Worm (Caenorhabditis elegans): ENCODE results near the gene fbxc-50.
"Not testable (repeated sequence)": the region's sequence is repeated elsewhere in the genome, so short reads cannot be mapped to it uniquely, and the experiment has no call there.

The fbxc-50 gene

ce11 chrII:3224631-3225030 is 23.3 kb downstream of the fbxc-50 start, which contains the start of gene ZC239.15:
Gene ZC239.15, minus strand, starts transcription at chrII:3224731.
- no peak for TF ChIP-seq ztf-23 (GFP tag; IDR thresholded peaks at IDR 0.05)
- TF ChIP-seq flt-1 (GFP tag; IDR thresholded peaks at IDR 0.05) = no peak
- TF ChIP-seq cog-1 (tag; optimal IDR thresholded peaks at IDR 0.05) = no peak
- TF ChIP-seq T22C8.4 (GFP tag; IDR thresholded peaks at IDR 0.05) = no peak
- no peak for TF ChIP-seq med-1 (GFP tag; optimal IDR thresholded peaks at IDR 0.05; ENCODE audit: insufficient read depth)
- no peak for TF ChIP-seq ztf-29 (GFP tag; IDR thresholded peaks at IDR 0.05)
- TF ChIP-seq tab-1 (GFP tag; IDR thresholded peaks at IDR 0.05) = no peak
- TF ChIP-seq klf-2 (GFP tag; conservative IDR thresholded peaks at IDR 0.05) = no peak
- no peak for TF ChIP-seq ref-1 (GFP tag; conservative IDR thresholded peaks at IDR 0.05)

ce11 chrII:3222686-3223085 is 25.2 kb downstream of the fbxc-50 start, which contains the start of gene ZC239.13:
Gene ZC239.13, minus strand, starts transcription at chrII:3222839.
- TF ChIP-seq ztf-23 (GFP tag; IDR thresholded peaks at IDR 0.05) (no peak), tab-1 (GFP tag; IDR thresholded peaks at IDR 0.05) (no peak), flt-1 (GFP tag; IDR thresholded peaks at IDR 0.05) (no peak), cog-1 (tag; optimal IDR thresholded peaks at IDR 0.05) (no peak)

ce11 chrII:3221730-3222129 is 26.2 kb downstream of the fbxc-50 start, which contains the start of gene ZC239.14:
Gene ZC239.14, minus strand, starts transcription at chrII:3222034.
- no peak for TF ChIP-seq tab-1 (GFP tag; IDR thresholded peaks at IDR 0.05)
- no peak for TF ChIP-seq T22C8.4 (GFP tag; IDR thresholded peaks at IDR 0.05)
- no peak for TF ChIP-seq ztf-29 (GFP tag; IDR thresholded peaks at IDR 0.05)
- TF ChIP-seq klf-2 (GFP tag; conservative IDR thresholded peaks at IDR 0.05) = no peak
- TF ChIP-seq cog-1 (tag; optimal IDR thresholded peaks at IDR 0.05) = no peak
- TF ChIP-seq flt-1 (GFP tag; IDR thresholded peaks at IDR 0.05) = no peak
- no peak for TF ChIP-seq ztf-23 (GFP tag; IDR thresholded peaks at IDR 0.05)
- no peak for TF ChIP-seq med-1 (GFP tag; optimal IDR thresholded peaks at IDR 0.05; ENCODE audit: insufficient read depth)
- TF ChIP-seq ref-1 (GFP tag; conservative IDR thresholded peaks at IDR 0.05) = no peak

ce11 chrII:3220723-3221122 is 27.2 kb downstream of the fbxc-50 start, which contains the start of gene ZC239.22:
Gene ZC239.22, minus strand, starts transcription at chrII:3220823.
- no peak for TF ChIP-seq flt-1 (GFP tag; IDR thresholded peaks at IDR 0.05)
- TF ChIP-seq cog-1 (tag; optimal IDR thresholded peaks at IDR 0.05) = no peak
- TF ChIP-seq ztf-23 (GFP tag; IDR thresholded peaks at IDR 0.05) = no peak
- TF ChIP-seq klf-2 (GFP tag; conservative IDR thresholded peaks at IDR 0.05) = no peak
- no peak for TF ChIP-seq tab-1 (GFP tag; IDR thresholded peaks at IDR 0.05)
- no peak for TF ChIP-seq ref-1 (GFP tag; conservative IDR thresholded peaks at IDR 0.05)
- TF ChIP-seq ztf-29 (GFP tag; IDR thresholded peaks at IDR 0.05) = no peak

- not testable (repeated sequence) for TF ChIP-seq flt-1 (GFP tag; IDR thresholded peaks at IDR 0.05); klf-2 (GFP tag; conservative IDR thresholded peaks at IDR 0.05); cog-1 (tag; optimal IDR thresholded peaks at IDR 0.05)
Observed at ce11 chrII:3215762-3216161, 32.2 kb downstream of the fbxc-50 start, which contains the start of gene ZC239.3. Gene ZC239.3, plus strand, starts transcription at chrII:3216062.

ce11 chrII:3213898-3214297 is 34.0 kb downstream of the fbxc-50 start, which contains the start of gene ZC239.4:
Gene ZC239.4, plus strand, starts transcription at chrII:3214198.
- TF ChIP-seq flt-1 (GFP tag; IDR thresholded peaks at IDR 0.05) = no peak
- no peak for TF ChIP-seq cog-1 (tag; optimal IDR thresholded peaks at IDR 0.05)
- TF ChIP-seq tab-1 (GFP tag; IDR thresholded peaks at IDR 0.05) = no peak
- no peak for TF ChIP-seq T22C8.4 (GFP tag; IDR thresholded peaks at IDR 0.05)
- no peak for TF ChIP-seq ztf-29 (GFP tag; IDR thresholded peaks at IDR 0.05)
- no peak for TF ChIP-seq med-1 (GFP tag; optimal IDR thresholded peaks at IDR 0.05; ENCODE audit: insufficient read depth)
- TF ChIP-seq ref-1 (GFP tag; conservative IDR thresholded peaks at IDR 0.05) = no peak
- TF ChIP-seq ztf-23 (GFP tag; IDR thresholded peaks at IDR 0.05) = no peak
- TF ChIP-seq klf-2 (GFP tag; conservative IDR thresholded peaks at IDR 0.05) = no peak

ce11 chrII:3210365-3210764 is 37.6 kb downstream of the fbxc-50 start, which contains the start of gene ZC239.5:
Gene ZC239.5, plus strand, starts transcription at chrII:3210665.
- TF ChIP-seq ztf-29 (GFP tag; IDR thresholded peaks at IDR 0.05) (no peak), tab-1 (GFP tag; IDR thresholded peaks at IDR 0.05) (no peak), ref-1 (GFP tag; conservative IDR thresholded peaks at IDR 0.05) (no peak), T22C8.4 (GFP tag; IDR thresholded peaks at IDR 0.05) (no peak), ztf-23 (GFP tag; IDR thresholded peaks at IDR 0.05) (no peak), klf-2 (GFP tag; conservative IDR thresholded peaks at IDR 0.05) (no peak), flt-1 (GFP tag; IDR thresholded peaks at IDR 0.05) (no peak), cog-1 (tag; optimal IDR thresholded peaks at IDR 0.05) (no peak), med-1 (GFP tag; optimal IDR thresholded peaks at IDR 0.05; ENCODE audit: insufficient read depth) (no peak)

DNA sequence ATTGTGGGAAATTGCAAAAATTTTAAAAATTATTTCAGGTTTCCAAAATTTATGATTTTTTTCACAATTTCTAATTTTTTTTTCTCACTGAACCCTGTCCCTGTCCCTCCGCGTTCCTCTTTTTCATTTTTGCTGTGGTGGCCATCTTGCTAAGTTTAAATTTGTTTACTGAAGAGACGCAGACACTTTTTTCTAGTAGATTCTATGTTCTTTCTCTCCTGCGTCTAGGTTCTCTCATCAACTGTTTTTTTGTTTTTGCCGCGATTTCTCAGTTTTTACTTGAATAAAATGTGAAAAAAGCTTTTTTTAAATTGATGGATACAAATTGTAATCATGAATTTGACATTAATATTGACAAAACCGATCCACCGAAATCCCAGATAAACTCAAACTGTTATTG is 38.7 kb downstream of the fbxc-50 start, which contains the start of gene ZC239.6:
TSS of gene ZC239.6 (plus strand) at position 381 of the 400 bp plus-strand sequence.
- TF ChIP-seq klf-2 (GFP tag; conservative IDR thresholded peaks at IDR 0.05) (no peak), med-1 (GFP tag; optimal IDR thresholded peaks at IDR 0.05; ENCODE audit: insufficient read depth) (no peak)

DNA sequence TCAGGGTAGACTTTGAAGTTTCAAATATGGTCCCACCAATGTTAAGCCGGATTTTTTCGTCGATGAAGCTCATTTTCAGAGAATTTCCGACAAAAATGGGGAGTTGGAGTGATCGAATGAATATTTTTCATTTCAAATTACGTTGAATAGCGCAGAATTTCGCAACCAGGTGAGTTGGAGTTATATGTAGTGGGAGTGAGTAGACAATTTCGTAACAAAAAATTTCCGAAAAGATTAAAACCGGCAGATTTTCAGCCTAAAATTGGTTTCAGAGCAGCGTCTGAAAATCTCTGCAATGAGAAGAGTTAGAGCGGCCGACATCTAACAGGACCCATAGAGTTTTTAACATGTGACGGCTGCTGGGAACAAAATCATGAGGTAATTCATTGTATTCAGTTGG is 39.2 kb downstream of the fbxc-50 start, which contains the start of gene sdz-35:
TSS of gene sdz-35 (minus strand) at position 101 of the 400 bp plus-strand sequence.
- TF ChIP-seq med-1 (GFP tag; optimal IDR thresholded peaks at IDR 0.05; ENCODE audit: insufficient read depth) (no peak), flt-1 (GFP tag; IDR thresholded peaks at IDR 0.05) (no peak), T22C8.4 (GFP tag; IDR thresholded peaks at IDR 0.05) (no peak), ref-1 (GFP tag; conservative IDR thresholded peaks at IDR 0.05) (no peak), ztf-23 (GFP tag; IDR thresholded peaks at IDR 0.05) (no peak), cog-1 (tag; optimal IDR thresholded peaks at IDR 0.05) (no peak), tab-1 (GFP tag; IDR thresholded peaks at IDR 0.05) (no peak), ztf-29 (GFP tag; IDR thresholded peaks at IDR 0.05) (no peak), klf-2 (GFP tag; conservative IDR thresholded peaks at IDR 0.05) (no peak)

- no peak for TF ChIP-seq cog-1 (tag; optimal IDR thresholded peaks at IDR 0.05)
- no peak for TF ChIP-seq ztf-29 (GFP tag; IDR thresholded peaks at IDR 0.05)
- TF ChIP-seq flt-1 (GFP tag; IDR thresholded peaks at IDR 0.05) = no peak
- no peak for TF ChIP-seq med-1 (GFP tag; optimal IDR thresholded peaks at IDR 0.05; ENCODE audit: insufficient read depth)
- no peak for TF ChIP-seq ref-1 (GFP tag; conservative IDR thresholded peaks at IDR 0.05)
- no peak for TF ChIP-seq tab-1 (GFP tag; IDR thresholded peaks at IDR 0.05)
- no peak for TF ChIP-seq ztf-23 (GFP tag; IDR thresholded peaks at IDR 0.05)
- no peak for TF ChIP-seq klf-2 (GFP tag; conservative IDR thresholded peaks at IDR 0.05)
- TF ChIP-seq T22C8.4 (GFP tag; IDR thresholded peaks at IDR 0.05) = no peak
Observed at ce11 chrII:3206423-3206989, 41.4 kb downstream of the fbxc-50 start, which contains the start of the genes ZC239.20 and ZC239.21. Gene ZC239.20, minus strand, starts transcription at chrII:3206523. Gene ZC239.21, plus strand, starts transcription at chrII:3206939.
